Fruit fly (Drosophila melanogaster) whole organism, embryonic: Measurements from ENCODE around the gene bt.

ENCODE experiments used
- Bgb ChIP-seq: fragments of 200-800 bp; sonication (Bioruptor generic); IDR thresholded peaks from 2 replicates; pipeline ENCODE4 v1.3.6; 2022; ENCODE audit warnings: missing biosample characterization, missing genetic modification characterization; ENCODE audit not compliant: partially characterized antibody
- Bteb2 ChIP-seq: fragments of 200-800 bp; sonication (Bioruptor generic); optimal IDR thresholded peaks from 2 replicates; lab custom pipeline; 2016; ENCODE audit warnings: missing biosample characterization, missing genetic modification characterization
- CG10321 ChIP-seq: fragments of 200-800 bp; sonication (Bioruptor generic); IDR thresholded peaks from 2 replicates; pipeline ENCODE4 v1.3.6; 2022; ENCODE audit warnings: missing biosample characterization, missing genetic modification characterization
- CG10565 ChIP-seq: fragments of 200-800 bp; sonication (Bioruptor generic); optimal IDR thresholded peaks from 3 replicates; lab custom pipeline; 2016; ENCODE audit warnings: missing biosample characterization, mild to moderate bottlenecking, missing genetic modification characterization
- CG11398 ChIP-seq: fragments of 200-800 bp; sonication (Bioruptor generic); optimal IDR thresholded peaks from 2 replicates; lab custom pipeline; 2016; ENCODE audit warnings: missing biosample characterization, missing genetic modification characterization
- CG11723 ChIP-seq: fragments of 200-800 bp; sonication (Bioruptor generic); optimal IDR thresholded peaks from 2 replicates; lab custom pipeline; 2017; ENCODE audit warnings: missing biosample characterization, mild to moderate bottlenecking, missing genetic modification characterization
- CG12744 ChIP-seq: fragments of 200-800 bp; sonication (Bioruptor generic); optimal IDR thresholded peaks from 2 replicates; lab custom pipeline; 2016; ENCODE audit warnings: missing biosample characterization, missing genetic modification characterization
- CG13775 ChIP-seq: fragments of 200-800 bp; sonication (Bioruptor generic); optimal IDR thresholded peaks from 3 replicates; lab custom pipeline; 2017; ENCODE audit warnings: missing biosample characterization, mild to moderate bottlenecking, missing genetic modification characterization
- CG14441 ChIP-seq: fragments of 200-800 bp; sonication (Bioruptor generic); IDR thresholded peaks from 2 replicates; pipeline ENCODE4 v1.3.6; 2022; ENCODE audit warnings: missing biosample characterization, missing genetic modification characterization
- CG1647 ChIP-seq: fragments of 200-800 bp; sonication (Bioruptor generic); optimal IDR thresholded peaks from 3 replicates; lab custom pipeline; 2016; ENCODE audit warnings: missing biosample characterization, missing genetic modification characterization
- CG18011 ChIP-seq: fragments of 200-800 bp; sonication (Bioruptor generic); optimal IDR thresholded peaks from 2 replicates; lab custom pipeline; 2017; ENCODE audit warnings: missing biosample characterization, missing genetic modification characterization, mild to moderate bottlenecking, moderate library complexity, missing genotype
- CG18476 ChIP-seq: fragments of 200-800 bp; sonication (Bioruptor generic); optimal IDR thresholded peaks from 2 replicates; lab custom pipeline; 2016; ENCODE audit warnings: missing biosample characterization, mild to moderate bottlenecking, missing genetic modification characterization
- CG18599 ChIP-seq: fragments of 200-800 bp; sonication (Bioruptor generic); optimal IDR thresholded peaks from 3 replicates; lab custom pipeline; 2017; ENCODE audit warnings: missing biosample characterization, missing genetic modification characterization, mild to moderate bottlenecking, moderate library complexity, missing genetic modification reagents
- CG30403 ChIP-seq: fragments of 200-800 bp; sonication (Bioruptor generic); optimal IDR thresholded peaks from 3 replicates; lab custom pipeline; 2016; ENCODE audit warnings: missing biosample characterization, missing genetic modification characterization
- CG31365 ChIP-seq: fragments of 200-800 bp; sonication (Bioruptor generic); optimal IDR thresholded peaks from 2 replicates; lab custom pipeline; 2018; ENCODE audit warnings: missing biosample characterization, mild to moderate bottlenecking, missing genetic modification characterization
- CG32772 ChIP-seq: fragments of 200-800 bp; sonication (Bioruptor generic); IDR thresholded peaks from 2 replicates; pipeline ENCODE4 v1.3.6; 2022; ENCODE audit warnings: missing biosample characterization, missing genetic modification characterization
- CG42726 ChIP-seq: fragments of 200-800 bp; sonication (Bioruptor generic); IDR thresholded peaks from 2 replicates; pipeline ENCODE4 v1.3.6; 2022; ENCODE audit warnings: missing biosample characterization, missing genetic modification characterization; ENCODE audit not compliant: partially characterized antibody
- CG4282 ChIP-seq: fragments of 200-800 bp; sonication (Bioruptor generic); optimal IDR thresholded peaks from 2 replicates; lab custom pipeline; 2016; ENCODE audit warnings: missing biosample characterization, missing genetic modification characterization
- CG6272 ChIP-seq: fragments of 200-800 bp; sonication (Bioruptor generic); IDR thresholded peaks from 2 replicates; pipeline ENCODE4 v1.3.6; 2022; ENCODE audit warnings: missing biosample characterization, missing genetic modification characterization
- CG6654 ChIP-seq: fragments of 200-800 bp; sonication (Bioruptor generic); optimal IDR thresholded peaks from 2 replicates; lab custom pipeline; 2017; ENCODE audit warnings: missing biosample characterization, mild to moderate bottlenecking, missing genetic modification characterization
- CG6791 ChIP-seq: fragments of 200-800 bp; sonication (Bioruptor generic); IDR thresholded peaks from 3 replicates; pipeline ENCODE4 v1.3.6; 2022; ENCODE audit warnings: missing biosample characterization, missing genetic modification characterization; ENCODE audit not compliant: partially characterized antibody
- CG7271 ChIP-seq: fragments of 200-800 bp; sonication (Bioruptor generic); optimal IDR thresholded peaks from 2 replicates; lab custom pipeline; 2018; ENCODE audit warnings: missing biosample characterization, mild to moderate bottlenecking, missing genetic modification characterization, moderate library complexity
- CG8359 ChIP-seq: fragments of 200-800 bp; sonication (Bioruptor generic); optimal IDR thresholded peaks from 2 replicates; lab custom pipeline; 2017; ENCODE audit warnings: missing biosample characterization, mild to moderate bottlenecking, missing genetic modification characterization, borderline replicate concordance
- CoRest ChIP-seq: fragments of 200-800 bp; sonication (Bioruptor generic); optimal IDR thresholded peaks from 3 replicates; lab custom pipeline; 2018; ENCODE audit warnings: missing biosample characterization, mild to moderate bottlenecking, missing genetic modification characterization, moderate library complexity
- Doc2 ChIP-seq: fragments of 200-800 bp; sonication (Bioruptor generic); IDR thresholded peaks from 2 replicates; pipeline ENCODE4 v1.3.6; 2022; ENCODE audit warnings: missing biosample characterization, missing genetic modification characterization
- Gsc ChIP-seq: fragments of 200-800 bp; sonication (Bioruptor generic); IDR thresholded peaks from 2 replicates; pipeline ENCODE4 v1.3.6; 2022; ENCODE audit warnings: missing biosample characterization, missing genetic modification characterization
- HLH54F ChIP-seq: fragments of 200-800 bp; sonication (Bioruptor generic); optimal IDR thresholded peaks from 3 replicates; lab custom pipeline; 2016; ENCODE audit warnings: missing biosample characterization, missing genetic modification characterization
- Nf-YA ChIP-seq: fragments of 200-800 bp; sonication (Bioruptor generic); IDR thresholded peaks from 2 replicates; pipeline ENCODE4 v1.3.6; 2022; ENCODE audit warnings: missing biosample characterization, missing genetic modification characterization
- NfI ChIP-seq: fragments of 200-800 bp; sonication (Bioruptor generic); optimal IDR thresholded peaks from 3 replicates; lab custom pipeline; 2018; ENCODE audit warnings: missing biosample characterization, mild to moderate bottlenecking, missing genetic modification characterization, moderate library complexity
- Side ChIP-seq: fragments of 200-800 bp; sonication (Bioruptor generic); optimal IDR thresholded peaks from 2 replicates; lab custom pipeline; 2016; ENCODE audit warnings: missing biosample characterization, missing genetic modification characterization
- chif ChIP-seq, 2 experiments: fragments of 200-800 bp; sonication (Bioruptor generic); optimal IDR thresholded peaks; 3 replicates each; lab custom pipeline; 2016; ENCODE audit warnings: missing biosample characterization in 2 of 2, missing genetic modification characterization in 2 of 2
- crol ChIP-seq: fragments of 200-800 bp; sonication (Bioruptor generic); IDR thresholded peaks from 2 replicates; pipeline ENCODE4 v1.3.6; 2022; ENCODE audit warnings: missing biosample characterization, missing genetic modification characterization
- crp ChIP-seq, 2 experiments: fragments of 200-800 bp; sonication (Bioruptor generic); optimal IDR thresholded peaks; 2 replicates in 1 of 2; 3 replicates in 1 of 2; lab custom pipeline; 2017; ENCODE audit warnings: missing biosample characterization in 2 of 2, missing genetic modification characterization in 2 of 2, mild to moderate bottlenecking in 1 of 2, moderate library complexity in 1 of 2
- da ChIP-seq: fragments of 200-800 bp; sonication (Bioruptor generic); optimal IDR thresholded peaks from 2 replicates; lab custom pipeline; 2016; ENCODE audit warnings: missing biosample characterization, missing genetic modification characterization
- dan ChIP-seq: fragments of 200-800 bp; sonication (Bioruptor generic); IDR thresholded peaks from 2 replicates; pipeline ENCODE4 v1.3.6; 2022; ENCODE audit warnings: missing biosample characterization, missing genetic modification characterization
- ftz-f1 ChIP-seq: fragments of 200-800 bp; sonication (Bioruptor generic); optimal IDR thresholded peaks from 2 replicates; lab custom pipeline; 2016; ENCODE audit warnings: missing biosample characterization, missing genetic modification characterization
- gfzf ChIP-seq: fragments of 200-800 bp; sonication (Bioruptor generic); optimal IDR thresholded peaks from 2 replicates; lab custom pipeline; 2016; ENCODE audit warnings: missing biosample characterization, mild to moderate bottlenecking, missing genetic modification characterization, moderate library complexity
- ham ChIP-seq: fragments of 200-800 bp; sonication (Bioruptor generic); IDR thresholded peaks from 2 replicates; pipeline ENCODE4 v1.3.6; 2022; ENCODE audit warnings: missing biosample characterization, missing genetic modification characterization
- hbn ChIP-seq: fragments of 200-800 bp; sonication (Bioruptor generic); IDR thresholded peaks from 2 replicates; pipeline ENCODE4 v1.3.6; 2022; ENCODE audit warnings: missing biosample characterization, missing genetic modification characterization; ENCODE audit not compliant: partially characterized antibody
- kni ChIP-seq: fragments of 200-800 bp; sonication (Bioruptor generic); optimal IDR thresholded peaks from 3 replicates; lab custom pipeline; 2017; ENCODE audit warnings: mild to moderate bottlenecking, missing biosample characterization, missing genetic modification reagents, missing genetic modification characterization
- p53 ChIP-seq: fragments of 200-800 bp; sonication (Bioruptor generic); optimal IDR thresholded peaks from 2 replicates; lab custom pipeline; 2016; ENCODE audit warnings: missing biosample characterization, missing genetic modification characterization
- peb ChIP-seq: fragments of 200-800 bp; sonication (Bioruptor generic); IDR thresholded peaks from 2 replicates; pipeline ENCODE4 v1.3.6; 2022; ENCODE audit warnings: missing biosample characterization, missing genetic modification characterization
- row ChIP-seq: fragments of 200-800 bp; sonication (Bioruptor generic); IDR thresholded peaks from 3 replicates; pipeline ENCODE4 v1.3.6; 2022; ENCODE audit warnings: missing biosample characterization, missing genetic modification characterization
- stwl ChIP-seq: fragments of 200-800 bp; sonication (Bioruptor generic); optimal IDR thresholded peaks from 3 replicates; lab custom pipeline; 2018; ENCODE audit warnings: missing biosample characterization, mild to moderate bottlenecking, missing genetic modification characterization, moderate library complexity
- tup ChIP-seq: fragments of 200-800 bp; sonication (Bioruptor generic); optimal IDR thresholded peaks from 2 replicates; lab custom pipeline; 2016; ENCODE audit warnings: missing biosample characterization, mild to moderate bottlenecking, missing genetic modification characterization, moderate library complexity
- vfl ChIP-seq: fragments of 200-800 bp; sonication (Bioruptor generic); optimal IDR thresholded peaks from 2 replicates; lab custom pipeline; 2016; ENCODE audit warnings: missing biosample characterization, missing genetic modification characterization
- wek ChIP-seq: fragments of 200-800 bp; sonication (Bioruptor generic); optimal IDR thresholded peaks from 3 replicates; lab custom pipeline; 2018; ENCODE audit warnings: missing biosample characterization, mild to moderate bottlenecking, missing genetic modification characterization, moderate library complexity
- zf30C ChIP-seq: fragments of 200-800 bp; sonication (Bioruptor generic); optimal IDR thresholded peaks from 3 replicates; lab custom pipeline; 2018; ENCODE audit warnings: missing biosample characterization, mild to moderate bottlenecking, missing genetic modification characterization

The bt gene

DNA sequence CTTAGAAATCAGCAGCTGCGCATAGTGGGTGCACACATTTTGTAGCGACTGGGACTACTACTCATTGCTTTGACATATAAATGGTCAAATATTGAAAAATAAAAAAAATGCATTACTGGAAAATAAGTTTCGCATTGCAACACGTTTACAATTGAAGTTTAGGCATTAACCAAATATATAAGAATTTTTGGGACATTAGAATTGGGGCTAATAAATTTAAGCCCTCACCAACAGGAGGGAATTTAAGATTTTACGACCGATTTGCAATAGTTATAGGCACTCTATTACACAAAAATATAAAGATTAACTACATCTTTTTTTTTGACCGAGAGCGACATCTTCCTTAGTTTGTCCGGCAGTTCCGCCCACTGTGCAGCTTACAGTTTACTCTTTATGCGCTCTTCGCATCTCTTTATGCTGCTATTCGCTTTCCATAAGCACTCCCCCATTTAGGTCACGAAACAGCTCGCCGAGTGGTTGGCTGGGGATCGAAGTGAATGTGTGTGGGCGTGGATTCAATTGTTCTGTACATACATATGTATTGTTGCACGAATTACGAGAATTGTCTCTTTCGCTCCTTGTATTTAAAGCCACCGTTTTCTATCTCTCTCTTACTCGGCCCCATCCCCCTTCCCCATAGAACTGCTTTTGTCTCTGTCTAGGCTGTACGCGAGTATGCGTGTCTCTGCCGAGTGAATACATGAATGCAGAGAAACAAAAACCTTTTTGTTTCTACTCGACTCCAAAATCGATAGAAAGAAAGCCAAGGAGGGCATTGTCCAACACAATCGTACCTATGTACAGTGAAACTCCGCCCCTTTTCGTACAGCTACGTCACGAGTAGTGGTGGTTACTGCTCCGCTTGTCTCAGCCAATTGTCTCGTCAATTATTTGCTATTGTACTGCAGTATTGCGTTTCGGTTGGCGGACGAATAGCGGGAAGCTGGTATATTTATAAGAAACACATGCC is 83.5 kb downstream of the bt start (continued):
- TF ChIP-seq CG6791 (GFP tag; lab: Robert Waterston, UW) (no peak), ftz-f1 (no peak), wek (GFP tag; lab: Kevin White, UChicago) (no peak), da (GFP tag; lab: Kevin White, UChicago) (peak; percentile 38), CG13775 (GFP tag; lab: Kevin White, UChicago) (peak; percentile 86), stwl (tag; lab: Kevin White, UChicago) (no peak), CG6272 (GFP tag; lab: Robert Waterston, UW) (no peak), Gsc (GFP tag; lab: Robert Waterston, UW) (no peak), CG11723 (GFP tag; lab: Kevin White, UChicago) (peak; percentile 80), CG8359 (GFP tag; lab: Kevin White, UChicago) (peak; percentile 55), CoRest (tag; lab: Kevin White, UChicago) (peak; percentile 88), CG31365 (tag; lab: Kevin White, UChicago) (no peak), gfzf (GFP tag; lab: Kevin White, UChicago) (no peak), crol (GFP tag; lab: Robert Waterston, UW) (no peak), CG4282 (GFP tag; lab: Kevin White, UChicago) (peak; percentile 65), dan (GFP tag; lab: Robert Waterston, UW) (no peak), hbn (GFP tag; lab: Robert Waterston, UW) (no peak), CG14441 (peak; percentile 77; the same call in 1 of the 2 replicates), p53 (peak; percentile 46), vfl (GFP tag; lab: Kevin White, UChicago) (peak; percentile 72), row (GFP tag; lab: Robert Waterston, UW) (peak; percentile 82), Bgb (GFP tag; lab: Robert Waterston, UW) (no peak), peb (GFP tag; lab: Robert Waterston, UW) (peak; percentile 53; the same call in 1 of the 2 replicates), NfI (GFP tag; lab: Kevin White, UChicago) (peak; percentile 83), tup (peak; percentile 31), CG30403 (GFP tag; lab: Kevin White, UChicago) (peak; percentile 89), CG10565 (peak; percentile 48), Doc2 (no peak), Side (GFP tag; lab: Kevin White, UChicago) (peak; percentile 65), crp (GFP tag; optimal IDR thresholded peaks at IDR 0.05; lab: Kevin White, UChicago) (peak in 1 of 2 experiments; percentile 56), Bteb2 (GFP tag; lab: Kevin White, UChicago) (peak; percentile 79), chif (GFP tag; optimal IDR thresholded peaks at IDR 0.05; lab: Kevin White, UChicago) (peak; percentile 75 to 90), kni (GFP tag; lab: Kevin White, UChicago) (peak; percentile 1), CG11398 (peak; percentile 34), CG18476 (GFP tag; lab: Kevin White, UChicago) (peak; percentile 83), zf30C (peak; percentile 4), ham (GFP tag; lab: Robert Waterston, UW) (no peak), CG10321 (GFP tag; lab: Robert Waterston, UW) (peak; percentile 91), CG18011 (GFP tag; lab: Kevin White, UChicago) (no peak), CG42726 (no peak), HLH54F (GFP tag; lab: Kevin White, UChicago) (peak; percentile 83), CG12744 (peak; percentile 77), CG1647 (peak; percentile 57), CG6654 (GFP tag; lab: Kevin White, UChicago) (peak; percentile 57), Nf-YA (peak; percentile 77), CG18599 (GFP tag; lab: Kevin White, UChicago) (peak; percentile 85), CG32772 (GFP tag; lab: Robert Waterston, UW) (no peak), CG7271 (tag; lab: Kevin White, UChicago) (no peak)
